Fruit fly (Drosophila melanogaster): ENCODE measurements around the gene CG3513.

Gene CG3513

dm6 chr2L:3730182-3730975, 37.4 kb upstream of the CG3513 start, which contains the start of gene CG10019:
TSS of gene CG10019 (plus strand) at chr2L:3730466.
- no peak for TF ChIP-seq GATAd (GFP tag; optimal IDR thresholded peaks at IDR 0.05)
- TF ChIP-seq jim (GFP tag; optimal IDR thresholded peaks at IDR 0.05) = no peak
- no peak for TF ChIP-seq foxo (GFP tag; optimal IDR thresholded peaks at IDR 0.05)
- no peak for TF ChIP-seq Jra (GFP tag; optimal IDR thresholded peaks at IDR 0.05)
- no peak for TF ChIP-seq Myc (optimal IDR thresholded peaks at IDR 0.05)
- no peak for TF ChIP-seq dl (GFP tag; optimal IDR thresholded peaks at IDR 0.05; ENCODE audit: insufficient read depth in 1 of 2, partially characterized antibody in 2 of 2)
- TF ChIP-seq N (GFP tag; optimal IDR thresholded peaks at IDR 0.05) = no peak
- no peak for TF ChIP-seq dmrt93B (GFP tag; optimal IDR thresholded peaks at IDR 0.05)

- TF ChIP-seq CG32264 (GFP tag; optimal IDR thresholded peaks at IDR 0.05) (no peak), Vsx2 (GFP tag; optimal IDR thresholded peaks at IDR 0.05; ENCODE audit: partially characterized antibody) (no peak), sage (GFP tag; optimal IDR thresholded peaks at IDR 0.05) (no peak), jim (GFP tag; optimal IDR thresholded peaks at IDR 0.05) (no peak), Hr78 (GFP tag; optimal IDR thresholded peaks at IDR 0.05) (no peak)
Measured at dm6 chr2L:3729635-3730034, 36.7 kb upstream of the CG3513 start.

- no peak for TF ChIP-seq Mio (GFP tag; optimal IDR thresholded peaks at IDR 0.05)
- TF ChIP-seq h (GFP tag; optimal IDR thresholded peaks at IDR 0.05) = peak; percentile 17
- TF ChIP-seq ey (GFP tag; optimal IDR thresholded peaks at IDR 0.05) = no peak
- TF ChIP-seq sage (GFP tag; optimal IDR thresholded peaks at IDR 0.05) = no peak
- peak; percentile 1 for TF ChIP-seq dmrt93B (GFP tag; optimal IDR thresholded peaks at IDR 0.05)
- TF ChIP-seq fru (GFP tag; optimal IDR thresholded peaks at IDR 0.05) = peak; percentile 15
- no peak for TF ChIP-seq sv (GFP tag; optimal IDR thresholded peaks at IDR 0.05)
Measured at dm6 chr2L:3719414-3719959, 26.5 kb upstream of the CG3513 start.

- TF ChIP-seq Myc (optimal IDR thresholded peaks at IDR 0.05) (no peak), h (GFP tag; optimal IDR thresholded peaks at IDR 0.05) (no peak), Sp1 (GFP tag; optimal IDR thresholded peaks at IDR 0.05) (no peak), N (GFP tag; optimal IDR thresholded peaks at IDR 0.05) (no peak), ey (GFP tag; optimal IDR thresholded peaks at IDR 0.05) (no peak), psq (GFP tag; optimal IDR thresholded peaks at IDR 0.05) (no peak), CG32264 (GFP tag; optimal IDR thresholded peaks at IDR 0.05) (no peak), woc (GFP tag; optimal IDR thresholded peaks at IDR 0.05) (no peak), Rel (GFP tag; optimal IDR thresholded peaks at IDR 0.05) (no peak), Rel (tag; optimal IDR thresholded peaks at IDR 0.05) (no peak), dmrt93B (GFP tag; optimal IDR thresholded peaks at IDR 0.05) (no peak), lola (GFP tag; optimal IDR thresholded peaks at IDR 0.05) (no peak), brk (GFP tag; optimal IDR thresholded peaks at IDR 0.05) (no peak), CG9705 (GFP tag; optimal IDR thresholded peaks at IDR 0.05) (no peak), CrebA (GFP tag; optimal IDR thresholded peaks at IDR 0.05; ENCODE audit: borderline replicate concordance) (no peak), Mio (GFP tag; optimal IDR thresholded peaks at IDR 0.05) (no peak), Hr83 (GFP tag; optimal IDR thresholded peaks at IDR 0.05; ENCODE audit: poor library complexity, severe bottlenecking) (no peak), dl (GFP tag; optimal IDR thresholded peaks at IDR 0.05; ENCODE audit: insufficient read depth in 1 of 2, partially characterized antibody in 2 of 2) (no peak)
Measured at dm6 chr2L:3717673-3718235, 24.8 kb upstream of the CG3513 start, which contains the start of the genes lectin-24A and Shaw. TSS of gene lectin-24A (minus strand) at chr2L:3717773. TSS of gene Shaw (plus strand) at chr2L:3718185.

dm6 chr2L:3713545-3714156, 20.7 kb upstream of the CG3513 start:
- TF ChIP-seq CG32264 (GFP tag; optimal IDR thresholded peaks at IDR 0.05) = no peak
- TF ChIP-seq Hr83 (GFP tag; optimal IDR thresholded peaks at IDR 0.05; ENCODE audit: poor library complexity, severe bottlenecking) = no peak
- TF ChIP-seq Dif (GFP tag; optimal IDR thresholded peaks at IDR 0.05; ENCODE audit: partially characterized antibody) = no peak
- TF ChIP-seq jim (GFP tag; optimal IDR thresholded peaks at IDR 0.05) = no peak
- TF ChIP-seq dmrt93B (GFP tag; optimal IDR thresholded peaks at IDR 0.05) = no peak
- TF ChIP-seq br (GFP tag; optimal IDR thresholded peaks at IDR 0.05) = no peak
- no peak for TF ChIP-seq fru (GFP tag; optimal IDR thresholded peaks at IDR 0.05)
- no peak for TF ChIP-seq GATAd (GFP tag; optimal IDR thresholded peaks at IDR 0.05)
- TF ChIP-seq h (GFP tag; optimal IDR thresholded peaks at IDR 0.05) = no peak
- TF ChIP-seq Dfd (GFP tag; optimal IDR thresholded peaks at IDR 0.05) = no peak
- no peak for TF ChIP-seq Jra (GFP tag; optimal IDR thresholded peaks at IDR 0.05)
- no peak for TF ChIP-seq foxo (GFP tag; optimal IDR thresholded peaks at IDR 0.05)
- TF ChIP-seq Abd-B (GFP tag; optimal IDR thresholded peaks at IDR 0.05) = no peak
- TF ChIP-seq Hr78 (GFP tag; optimal IDR thresholded peaks at IDR 0.05) = no peak
- no peak for TF ChIP-seq CG9705 (GFP tag; optimal IDR thresholded peaks at IDR 0.05)
- TF ChIP-seq ey (GFP tag; optimal IDR thresholded peaks at IDR 0.05) = no peak
- no peak for TF ChIP-seq pan (optimal IDR thresholded peaks at IDR 0.05)
- TF ChIP-seq tai (GFP tag; optimal IDR thresholded peaks at IDR 0.05) = no peak
- TF ChIP-seq dsf (GFP tag; optimal IDR thresholded peaks at IDR 0.05; ENCODE audit: borderline replicate concordance) = no peak
- TF ChIP-seq lola (GFP tag; optimal IDR thresholded peaks at IDR 0.05) = no peak

Measured in whole organism, wandering third instar larva.